Worm (Caenorhabditis elegans) whole organism, L4 larva: ENCODE measurements around the gene ZC196.2.
"Not testable (repeated sequence)": the region's sequence is repeated elsewhere in the genome, so short reads cannot be mapped to it uniquely, and the experiment has no call there.

Experiments
- F26F4.8 ChIP-seq: fragments of 200-800 bp; sonication (Bioruptor generic); conservative IDR thresholded peaks from 2 replicates; pipeline ENCODE4 v1.3.6; 2022; ENCODE audit warnings: missing genetic modification characterization, missing compliant biosample characterization
- ZK337.2 ChIP-seq: fragments of 200-800 bp; sonication (Bioruptor generic); IDR thresholded peaks from 2 replicates; pipeline ENCODE4 v1.3.6; 2022; ENCODE audit warnings: missing genetic modification reagents, missing genetic modification characterization, missing compliant biosample characterization
- aha-1 ChIP-seq: fragments of 150-350 bp; peaks from one replicate; lab custom pipeline; 2014; ENCODE audit warnings: missing biosample characterization, missing genetic modification characterization
- ceh-20 ChIP-seq: fragments of 200-800 bp; sonication (Bioruptor generic); IDR thresholded peaks from 2 replicates; pipeline ENCODE4 v1.3.6; 2022; ENCODE audit warnings: missing genetic modification reagents, missing genetic modification characterization, missing compliant biosample characterization
- ceh-44 ChIP-seq: fragments of 200-800 bp; sonication (Bioruptor generic); IDR thresholded peaks from 2 replicates; pipeline ENCODE4 v1.3.6; 2022; ENCODE audit warnings: missing genetic modification reagents, missing genetic modification characterization, missing compliant biosample characterization
- ces-1 ChIP-seq: fragments of 150-350 bp; sonication (generic microtip); optimal IDR thresholded peaks from 4 replicates; lab custom pipeline; 2014; ENCODE audit warnings: missing biosample characterization, missing genetic modification reagents, missing genetic modification characterization
- ctbp-1 ChIP-seq: fragments of 200-800 bp; sonication (Bioruptor generic); IDR thresholded peaks from 2 replicates; pipeline ENCODE4 v1.3.6; 2022; ENCODE audit warnings: missing genetic modification reagents, missing genetic modification characterization, missing compliant biosample characterization
- daf-16 ChIP-seq, 3 experiments: sonication (generic microtip); optimal IDR thresholded peaks; 2 replicates each; lab custom pipeline; 2016 to 2017; ENCODE audit warnings: missing genetic modification characterization in 3 of 3, missing genetic modification reagents in 3 of 3, mild to moderate bottlenecking in 2 of 3, missing compliant biosample characterization in 2 of 3, missing biosample characterization in 1 of 3, moderate library complexity in 1 of 3
- daf-8 ChIP-seq: fragments of 200-800 bp; sonication (Bioruptor generic); IDR thresholded peaks from 2 replicates; pipeline ENCODE4 v1.3.6; 2022; ENCODE audit warnings: missing genetic modification characterization, missing compliant biosample characterization
- duxl-1 ChIP-seq: sonication (generic microtip); optimal IDR thresholded peaks from 2 replicates; lab custom pipeline; 2016; ENCODE audit warnings: mild to moderate bottlenecking, missing genetic modification characterization, moderate library complexity, missing compliant biosample characterization; ENCODE audit not compliant: poor library complexity
- fkh-10 ChIP-seq: fragments of 150-350 bp; optimal IDR thresholded peaks from 2 replicates; lab custom pipeline; 2014; ENCODE audit warnings: missing biosample characterization, missing genetic modification reagents, missing genetic modification characterization
- fos-1 ChIP-seq: fragments of 150-350 bp; optimal IDR thresholded peaks from 2 replicates; lab custom pipeline; 2014; ENCODE audit warnings: missing biosample characterization, missing genetic modification characterization
- lin-15B ChIP-seq: fragments of 150-350 bp; sonication (generic microtip); optimal IDR thresholded peaks from 3 replicates; lab custom pipeline; 2014; ENCODE audit warnings: missing biosample characterization, missing genetic modification characterization
- lin-39 ChIP-seq: fragments of 150-350 bp; optimal IDR thresholded peaks from 2 replicates; lab custom pipeline; 2014; ENCODE audit warnings: missing biosample characterization, missing genetic modification reagents, missing genetic modification characterization
- lsy-2 ChIP-seq, 2 experiments: fragments of 150-350 bp in 1 of 2; sonication (generic microtip) in 1 of 2; optimal IDR thresholded peaks; 2 replicates each; lab custom pipeline; 2014 to 2017; ENCODE audit warnings: missing biosample characterization in 2 of 2, missing genetic modification characterization in 2 of 2
- mxl-2 ChIP-seq: fragments of 200-800 bp; sonication (Bioruptor generic); conservative IDR thresholded peaks from 2 replicates; pipeline ENCODE4 v1.3.6; 2022; ENCODE audit warnings: missing genetic modification reagents, missing genetic modification characterization, missing compliant biosample characterization
- nhr-11 ChIP-seq: fragments of 150-350 bp; optimal IDR thresholded peaks from 2 replicates; lab custom pipeline; 2014; ENCODE audit warnings: missing biosample characterization, missing genetic modification characterization
- nhr-237 ChIP-seq: sonication (generic microtip); optimal IDR thresholded peaks from 2 replicates; lab custom pipeline; 2017; ENCODE audit warnings: missing biosample characterization, missing genetic modification characterization
- nhr-28 ChIP-seq: fragments of 150-350 bp; optimal IDR thresholded peaks from 2 replicates; lab custom pipeline; 2014; ENCODE audit warnings: missing biosample characterization, missing genetic modification characterization
- nhr-41 ChIP-seq: fragments of 200-800 bp; sonication (Bioruptor generic); IDR thresholded peaks from 2 replicates; pipeline ENCODE4 v1.3.6; 2022; ENCODE audit warnings: missing genetic modification reagents, missing genetic modification characterization, missing compliant biosample characterization
- nhr-76 ChIP-seq: fragments of 150-350 bp; optimal IDR thresholded peaks from 2 replicates; lab custom pipeline; 2014; ENCODE audit warnings: missing biosample characterization, missing genetic modification characterization
- rbr-2 ChIP-seq: sonication (generic microtip); optimal IDR thresholded peaks from 2 replicates; lab custom pipeline; 2016; ENCODE audit warnings: missing genotype, missing genetic modification characterization, missing compliant biosample characterization
- saeg-2 ChIP-seq: fragments of 200-800 bp; sonication (Bioruptor generic); IDR thresholded peaks from 2 replicates; pipeline ENCODE4 v1.3.6; 2022; ENCODE audit warnings: missing genetic modification reagents, missing genetic modification characterization, missing compliant biosample characterization
- snpc-1.2 ChIP-seq: fragments of 200-800 bp; sonication (Bioruptor generic); IDR thresholded peaks from 2 replicates; pipeline ENCODE4 v1.3.6; 2022; ENCODE audit warnings: missing genetic modification reagents, missing genetic modification characterization, missing compliant biosample characterization
- tra-1 ChIP-seq: fragments of 200-800 bp; sonication (Bioruptor generic); IDR thresholded peaks from 2 replicates; pipeline ENCODE4 v1.3.6; 2022; ENCODE audit warnings: missing genetic modification reagents, missing genetic modification characterization, missing compliant biosample characterization
- unc-130 ChIP-seq: sonication (generic microtip); optimal IDR thresholded peaks from 2 replicates; lab custom pipeline; 2016; ENCODE audit warnings: missing genetic modification reagents, missing genetic modification characterization, missing compliant biosample characterization
- unc-39 ChIP-seq: sonication (generic microtip); optimal IDR thresholded peaks from 2 replicates; lab custom pipeline; 2017; ENCODE audit warnings: missing biosample characterization, missing genetic modification characterization
- unc-62 ChIP-seq, 3 experiments: fragments of 150-350 bp in 1 of 3; sonication (generic microtip); optimal IDR thresholded peaks in 2 of 3; peaks in 1 of 3; 1 replicate in 1 of 3; 2 replicates in 2 of 3; lab custom pipeline; 2014 to 2017; ENCODE audit warnings: missing biosample characterization in 3 of 3, missing genetic modification characterization in 3 of 3, missing genetic modification reagents in 3 of 3, missing genotype in 1 of 3
- ztf-7 ChIP-seq: fragments of 150-350 bp; optimal IDR thresholded peaks from 2 replicates; lab custom pipeline; 2014; ENCODE audit warnings: missing biosample characterization, missing genetic modification characterization

ZC196.2 gene

ce11 chrV:8739136-8739535, at the start of gene ZC196.2:
ZC196.2 (plus strand) TSS chrV:8739436.
- no peak for TF ChIP-seq unc-39 (tag; lab: Kevin White, UChicago)
- TF ChIP-seq duxl-1 (tag; lab: Kevin White, UChicago): no peak
- TF ChIP-seq aha-1: peak; percentile 13
- TF ChIP-seq lin-39 (tag; lab: Kevin White, UChicago): no peak
- no peak for TF ChIP-seq mxl-2
- no peak for TF ChIP-seq ctbp-1 (GFP tag; lab: Robert Waterston, UW)
- TF ChIP-seq daf-16 (GFP tag; optimal IDR thresholded peaks at IDR 0.05; lab: Kevin White, UChicago): no peak
- TF ChIP-seq daf-16 (tag; optimal IDR thresholded peaks at IDR 0.05; lab: Kevin White, UChicago): peak; percentile 59
- TF ChIP-seq ceh-44 (GFP tag; lab: Robert Waterston, UW): no peak
- no peak for TF ChIP-seq ceh-20
- TF ChIP-seq ztf-7 (tag; lab: Kevin White, UChicago): no peak
- TF ChIP-seq nhr-237: no peak
- no peak for TF ChIP-seq nhr-41 (GFP tag; lab: Robert Waterston, UW)
- no peak for TF ChIP-seq nhr-11 (tag; lab: Kevin White, UChicago)

ce11 chrV:8696218-8696617, 43.0 kb upstream of the ZC196.2 start, which contains the start of gene ZC190.10:
ZC190.10 (minus strand) TSS chrV:8696318.
- not testable (repeated sequence) for TF ChIP-seq lsy-2 (tag; optimal IDR thresholded peaks at IDR 0.05; lab: Kevin White, UChicago); rbr-2 (tag; lab: Kevin White, UChicago); saeg-2 (GFP tag; lab: Robert Waterston, UW)
- TF ChIP-seq, all 104 proteins: peak for 0; not testable (repeated sequence) for 104

- no peak for TF ChIP-seq snpc-1.2 (GFP tag; lab: Robert Waterston, UW)
- no peak for TF ChIP-seq nhr-28 (tag; lab: Kevin White, UChicago)
- no peak for TF ChIP-seq fos-1 (tag; lab: Kevin White, UChicago)
- no peak for TF ChIP-seq daf-8 (GFP tag; lab: Robert Waterston, UW)
- TF ChIP-seq ZK337.2: no peak
- TF ChIP-seq nhr-76 (tag; lab: Kevin White, UChicago): no peak
- no peak for TF ChIP-seq tra-1 (GFP tag; lab: Robert Waterston, UW)
Measured at ce11 chrV:8711910-8712309, 27.3 kb upstream of the ZC196.2 start, which contains the start of gene ZC178.2. ZC178.2 (minus strand) TSS chrV:8712010.

ce11 chrV:8716175-8716574, 23.1 kb upstream of the ZC196.2 start, which contains the start of gene glr-5:
glr-5 (plus strand) TSS chrV:8716495.
- TF ChIP-seq ces-1 (GFP tag; lab: Kevin White, UChicago) (peak; percentile 84), F26F4.8 (GFP tag; lab: Robert Waterston, UW) (no peak), fkh-10 (peak; percentile 67)

- TF ChIP-seq nhr-28 (tag; lab: Kevin White, UChicago) (no peak), unc-62 (GFP tag; optimal IDR thresholded peaks at IDR 0.05 in 1 of 2; lab: Kevin White, UChicago) (peak in 1 of 2 experiments; percentile 97), unc-62 (tag; optimal IDR thresholded peaks at IDR 0.05; lab: Kevin White, UChicago) (no peak), lin-15B (tag; lab: Kevin White, UChicago) (no peak)
Measured at ce11 chrV:8718399-8718798, 20.8 kb upstream of the ZC196.2 start.

ce11 chrV:8722160-8722559, 17.1 kb upstream of the ZC196.2 start, which contains the start of gene ZC196.8:
ZC196.8 (minus strand) TSS chrV:8722260.
- TF ChIP-seq unc-62 (GFP tag; optimal IDR thresholded peaks at IDR 0.05 in 1 of 2; lab: Kevin White, UChicago); unc-62 (tag; optimal IDR thresholded peaks at IDR 0.05; lab: Kevin White, UChicago); unc-130; lin-15B (tag; lab: Kevin White, UChicago): not testable (repeated sequence)
